Worm (Caenorhabditis elegans): ENCODE data around the gene wdr-54.

DNA sequence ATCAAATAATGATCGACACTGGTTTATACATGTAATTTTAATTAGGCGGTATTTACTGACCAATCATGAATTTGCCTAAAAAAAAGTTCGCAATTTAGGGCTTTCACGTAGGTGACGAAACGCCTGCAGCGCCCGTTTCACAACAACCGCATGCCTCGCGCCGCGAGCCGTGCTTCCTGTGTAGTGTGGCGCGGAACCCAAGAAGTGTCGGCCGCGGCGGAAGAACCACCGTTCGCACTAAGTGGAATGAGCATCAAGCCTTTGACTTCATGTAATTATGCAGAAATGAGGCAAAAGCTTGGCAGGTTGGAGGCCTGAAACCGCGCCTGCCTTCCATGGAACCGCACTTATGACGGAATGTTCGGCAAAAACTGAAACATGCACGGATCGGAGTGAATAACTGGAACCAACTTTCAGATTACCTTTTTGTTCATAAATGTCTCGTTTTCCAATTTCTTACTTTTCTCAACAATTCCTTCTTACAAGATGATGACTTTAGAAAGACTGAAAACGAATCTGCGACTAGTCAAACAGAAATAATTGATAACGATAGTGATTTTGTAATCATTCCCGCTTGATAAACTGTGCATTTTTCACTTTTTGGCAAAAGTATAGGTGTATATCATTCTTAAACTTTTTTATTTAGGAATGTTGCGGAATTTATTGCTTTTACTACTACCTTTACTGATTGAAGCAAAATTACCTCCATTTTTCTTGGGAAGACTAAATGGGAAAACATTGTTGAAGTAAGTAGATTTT, 43.4 kb downstream of the wdr-54 start, which contains the start of gene F56F10.1:
- no peak for TF ChIP-seq tab-1 (GFP tag; IDR thresholded peaks at IDR 0.05)
- TF ChIP-seq flt-1 (GFP tag; IDR thresholded peaks at IDR 0.05): no peak
- TF ChIP-seq ztf-23 (GFP tag; IDR thresholded peaks at IDR 0.05): no peak
